Worm (Caenorhabditis elegans) whole organism, mixed stage, embryonic: Measurements from ENCODE around the gene fbxa-29.
A peak's percentile ranks its signal among the peaks of the same experiment; 100 is the strongest.

Experiments used
- M03D4.4 ChIP-seq: sonication (generic microtip); optimal IDR thresholded peaks from 2 replicates; lab custom pipeline; 2017; ENCODE audit warnings: mild to moderate bottlenecking, missing genetic modification characterization, missing compliant biosample characterization
- bed-3 ChIP-seq: fragments of 200-800 bp; sonication (Bioruptor generic); optimal IDR thresholded peaks from 3 replicates; lab custom pipeline; 2018; ENCODE audit warnings: mild to moderate bottlenecking, missing genetic modification characterization, moderate library complexity, missing compliant biosample characterization
- blmp-1 ChIP-seq: fragments of 150-350 bp; optimal IDR thresholded peaks from 2 replicates; lab custom pipeline; 2014; ENCODE audit warnings: missing biosample characterization, missing genetic modification characterization
- ceh-39 ChIP-seq: fragments of 150-350 bp; optimal IDR thresholded peaks from 2 replicates; lab custom pipeline; 2014; ENCODE audit warnings: missing biosample characterization, missing genetic modification characterization
- ceh-43 ChIP-seq: fragments of 200-800 bp; sonication (Bioruptor generic); optimal IDR thresholded peaks from 2 replicates; lab custom pipeline; 2018; ENCODE audit warnings: mild to moderate bottlenecking, missing genetic modification characterization, moderate library complexity, missing compliant biosample characterization
- ceh-83 ChIP-seq: fragments of 200-800 bp; sonication (Bioruptor generic); optimal IDR thresholded peaks from 2 replicates; lab custom pipeline; 2018; ENCODE audit warnings: mild to moderate bottlenecking, missing genetic modification characterization, missing compliant biosample characterization
- ces-1 ChIP-seq: fragments of 150-350 bp; optimal IDR thresholded peaks from 2 replicates; lab custom pipeline; 2014; ENCODE audit warnings: missing biosample characterization, missing genetic modification reagents, missing genetic modification characterization
- cnd-1 ChIP-seq: fragments of 200-800 bp; sonication (Bioruptor generic); optimal IDR thresholded peaks from 2 replicates; lab custom pipeline; 2018; ENCODE audit warnings: mild to moderate bottlenecking, missing genetic modification characterization, missing compliant biosample characterization
- drap-1 ChIP-seq: fragments of 200-800 bp; sonication (Bioruptor generic); optimal IDR thresholded peaks from 3 replicates; lab custom pipeline; 2018; ENCODE audit warnings: mild to moderate bottlenecking, missing genetic modification characterization, missing compliant biosample characterization
- elt-3 ChIP-seq: fragments of 150-350 bp; optimal IDR thresholded peaks from 2 replicates; lab custom pipeline; 2014; ENCODE audit warnings: missing biosample characterization, missing genetic modification characterization
- hlh-1 ChIP-seq: fragments of 150-350 bp; optimal IDR thresholded peaks from 2 replicates; lab custom pipeline; 2014; ENCODE audit warnings: missing biosample characterization, missing genetic modification reagents, missing genetic modification characterization
- lin-13 ChIP-seq: fragments of 150-350 bp; optimal IDR thresholded peaks from 2 replicates; lab custom pipeline; 2014; ENCODE audit warnings: missing biosample characterization, missing genetic modification characterization
- lsy-2 ChIP-seq: fragments of 150-350 bp; optimal IDR thresholded peaks from 2 replicates; lab custom pipeline; 2014; ENCODE audit warnings: missing biosample characterization, missing genetic modification characterization
- mab-5 ChIP-seq: fragments of 150-350 bp; optimal IDR thresholded peaks from 2 replicates; lab custom pipeline; 2014; ENCODE audit warnings: missing biosample characterization, missing genetic modification characterization
- mep-1 ChIP-seq: fragments of 150-350 bp; optimal IDR thresholded peaks from 2 replicates; lab custom pipeline; 2017; ENCODE audit warnings: missing biosample characterization, missing genetic modification reagents, missing genetic modification characterization, inconsistent platforms
- nhr-12 ChIP-seq: fragments of 150-350 bp; optimal IDR thresholded peaks from 2 replicates; lab custom pipeline; 2014; ENCODE audit warnings: missing biosample characterization, missing genetic modification characterization
- nhr-237 ChIP-seq: fragments of 150-350 bp; optimal IDR thresholded peaks from 2 replicates; lab custom pipeline; 2014; ENCODE audit warnings: missing biosample characterization, missing genetic modification characterization
- nhr-28 ChIP-seq: fragments of 150-350 bp; optimal IDR thresholded peaks from 2 replicates; lab custom pipeline; 2014; ENCODE audit warnings: missing biosample characterization, missing genetic modification characterization
- nhr-76 ChIP-seq: sonication (generic microtip); optimal IDR thresholded peaks from 2 replicates; lab custom pipeline; 2017; ENCODE audit warnings: missing biosample characterization, missing genetic modification characterization
- pha-4 ChIP-seq: fragments of 150-350 bp; optimal IDR thresholded peaks from 2 replicates; lab custom pipeline; 2018; ENCODE audit warnings: missing biosample characterization, missing genetic modification reagents, missing genetic modification characterization
- sem-2 ChIP-seq: fragments of 200-800 bp; sonication (Bioruptor generic); optimal IDR thresholded peaks from 2 replicates; lab custom pipeline; 2018; ENCODE audit warnings: mild to moderate bottlenecking, missing genetic modification characterization, missing compliant biosample characterization
- snpc-4 ChIP-seq: fragments of 150-350 bp; optimal IDR thresholded peaks from 2 replicates; lab custom pipeline; 2014; ENCODE audit warnings: missing biosample characterization, missing genetic modification characterization
- sptf-1 ChIP-seq: sonication (generic microtip); optimal IDR thresholded peaks from 2 replicates; lab custom pipeline; 2017; ENCODE audit warnings: mild to moderate bottlenecking, missing genetic modification characterization, moderate library complexity, missing compliant biosample characterization
- tbx-8 ChIP-seq: fragments of 200-800 bp; sonication (Bioruptor generic); optimal IDR thresholded peaks from 2 replicates; lab custom pipeline; 2018; ENCODE audit warnings: mild to moderate bottlenecking, missing genetic modification characterization, moderate library complexity, missing compliant biosample characterization
- unc-120 ChIP-seq: sonication (generic microtip); optimal IDR thresholded peaks from 2 replicates; lab custom pipeline; 2017; ENCODE audit warnings: missing genetic modification characterization, missing compliant biosample characterization; ENCODE audit not compliant: poor library complexity, severe bottlenecking
- unc-39 ChIP-seq: fragments of 150-350 bp; optimal IDR thresholded peaks from 2 replicates; lab custom pipeline; 2014; ENCODE audit warnings: missing biosample characterization, missing genetic modification characterization
- unc-62 ChIP-seq: fragments of 150-350 bp; optimal IDR thresholded peaks from 2 replicates; lab custom pipeline; 2014; ENCODE audit warnings: missing biosample characterization, missing genetic modification reagents, missing genetic modification characterization
- ztf-11 ChIP-seq: fragments of 150-350 bp; optimal IDR thresholded peaks from 2 replicates; lab custom pipeline; 2014; ENCODE audit warnings: missing biosample characterization, missing genetic modification characterization

Gene fbxa-29

DNA sequence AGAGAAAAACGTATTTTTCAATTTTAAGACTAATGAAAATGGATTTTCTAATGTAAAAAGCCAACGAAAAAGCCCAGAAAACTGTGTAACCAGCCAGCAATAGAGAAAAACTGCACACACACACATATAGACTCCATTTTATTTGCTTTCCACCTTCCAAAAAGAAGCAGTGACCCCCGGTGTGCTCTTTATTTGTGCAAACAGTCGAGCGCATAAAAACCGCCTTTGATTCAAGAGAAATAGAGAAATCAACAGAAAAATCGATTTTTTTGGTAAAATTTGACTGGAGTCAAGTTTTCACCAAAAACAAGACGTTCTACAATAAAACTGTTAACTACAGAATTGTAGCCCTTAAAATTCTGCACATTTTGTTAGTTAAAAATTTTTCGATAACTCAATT lies 44.9 kb downstream of the fbxa-29 start:
- TF ChIP-seq mep-1 (tag; lab: Kevin White, UChicago) (no peak), lsy-2 (tag; lab: Kevin White, UChicago) (no peak), nhr-76 (tag; lab: Kevin White, UChicago) (no peak), ceh-83 (GFP tag; lab: Kevin White, UChicago) (no peak), nhr-237 (tag; lab: Kevin White, UChicago) (no peak), ceh-39 (tag; lab: Kevin White, UChicago) (no peak), unc-62 (GFP tag; lab: Kevin White, UChicago) (no peak)

DNA sequence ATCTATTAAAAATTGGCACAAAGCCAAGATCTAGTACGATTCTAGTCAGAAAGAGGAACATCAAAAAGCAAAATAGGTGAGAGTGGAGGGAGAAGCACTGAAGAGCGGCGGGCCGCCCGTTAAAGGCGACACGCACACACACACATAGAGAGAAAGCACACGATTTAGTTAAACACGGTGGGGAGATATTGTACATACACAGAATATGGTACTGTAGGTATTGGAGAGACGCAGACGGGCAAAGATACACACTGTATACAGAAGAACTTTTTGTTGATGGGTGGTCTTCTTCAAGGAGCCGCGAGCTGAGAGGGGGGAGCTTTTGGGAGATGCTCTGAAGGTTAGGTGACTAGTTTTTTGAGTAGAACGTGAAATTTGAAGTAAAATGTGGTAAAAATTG lies 47.2 kb downstream of the fbxa-29 start:
- peak; percentile 16 for TF ChIP-seq sptf-1 (tag; lab: Kevin White, UChicago)
- peak; percentile 20 for TF ChIP-seq lsy-2 (tag; lab: Kevin White, UChicago)
- TF ChIP-seq tbx-8: no peak
- TF ChIP-seq cnd-1 (tag; lab: Kevin White, UChicago): no peak
- TF ChIP-seq pha-4 (tag; lab: Kevin White, UChicago): peak; percentile 98

ce11 chrIII:1225595-1225994 lies 47.9 kb downstream of the fbxa-29 start:
- TF ChIP-seq lin-13 (tag; lab: Kevin White, UChicago): no peak
- TF ChIP-seq mep-1 (tag; lab: Kevin White, UChicago): no peak
- TF ChIP-seq unc-120 (tag; lab: Kevin White, UChicago): peak; percentile 24
- TF ChIP-seq ces-1 (GFP tag; lab: Kevin White, UChicago): peak; percentile 84
- TF ChIP-seq blmp-1 (tag; lab: Kevin White, UChicago): no peak
- no peak for TF ChIP-seq unc-39 (tag; lab: Kevin White, UChicago)

ce11 chrIII:1225116-1225515 lies 48.4 kb downstream of the fbxa-29 start:
- TF ChIP-seq ceh-43 (no peak), drap-1 (GFP tag; lab: Kevin White, UChicago) (no peak), sem-2 (GFP tag; lab: Kevin White, UChicago) (no peak), unc-62 (GFP tag; lab: Kevin White, UChicago) (no peak)

ce11 chrIII:1223319-1224093 lies 50.0 kb downstream of the fbxa-29 start:
- TF ChIP-seq nhr-237 (tag; lab: Kevin White, UChicago): peak; percentile 4
- no peak for TF ChIP-seq ceh-39 (tag; lab: Kevin White, UChicago)
- TF ChIP-seq tbx-8: no peak
- no peak for TF ChIP-seq M03D4.4 (tag; lab: Kevin White, UChicago)
- TF ChIP-seq sptf-1 (tag; lab: Kevin White, UChicago): no peak
- no peak for TF ChIP-seq sem-2 (GFP tag; lab: Kevin White, UChicago)
- TF ChIP-seq ztf-11 (tag; lab: Kevin White, UChicago): no peak
- TF ChIP-seq ces-1 (GFP tag; lab: Kevin White, UChicago): no peak
- no peak for TF ChIP-seq nhr-12
- TF ChIP-seq drap-1 (GFP tag; lab: Kevin White, UChicago): no peak
- TF ChIP-seq pha-4 (tag; lab: Kevin White, UChicago): no peak
- no peak for TF ChIP-seq elt-3
- TF ChIP-seq lin-13 (tag; lab: Kevin White, UChicago): peak; percentile 0
- no peak for TF ChIP-seq mab-5 (tag; lab: Kevin White, UChicago)
- TF ChIP-seq lsy-2 (tag; lab: Kevin White, UChicago): no peak
- no peak for TF ChIP-seq unc-62 (GFP tag; lab: Kevin White, UChicago)
- peak; percentile 26 for TF ChIP-seq unc-120 (tag; lab: Kevin White, UChicago)
- TF ChIP-seq hlh-1: peak; percentile 55
- TF ChIP-seq nhr-28 (tag; lab: Kevin White, UChicago): no peak

DNA sequence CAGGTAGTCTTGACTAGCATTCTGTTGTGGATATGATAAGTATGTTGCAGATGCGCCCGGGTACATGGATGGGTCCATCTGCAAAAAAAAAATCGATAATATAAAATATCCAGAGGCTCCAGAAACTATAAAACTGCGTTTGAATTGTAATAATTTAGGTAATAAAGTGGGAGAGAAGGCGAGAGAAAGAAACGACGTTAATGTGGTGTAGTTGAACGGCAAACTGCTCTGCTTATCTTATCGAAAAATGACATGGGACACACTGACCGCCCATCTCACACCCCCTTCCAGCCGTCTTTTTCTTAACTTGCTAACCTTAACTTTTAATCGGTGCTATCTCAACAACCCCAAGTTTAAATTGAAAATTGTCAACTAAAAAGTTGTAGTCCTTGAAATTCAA lies 51.5 kb downstream of the fbxa-29 start:
- TF ChIP-seq unc-120 (tag; lab: Kevin White, UChicago) (no peak), snpc-4 (tag; lab: Kevin White, UChicago) (no peak), ceh-39 (tag; lab: Kevin White, UChicago) (no peak), unc-39 (tag; lab: Kevin White, UChicago) (no peak), lsy-2 (tag; lab: Kevin White, UChicago) (no peak), mab-5 (tag; lab: Kevin White, UChicago) (no peak), drap-1 (GFP tag; lab: Kevin White, UChicago) (no peak), bed-3 (no peak)
